Worm (Caenorhabditis elegans) whole organism, early embryonic: ENCODE results near the gene ddx-19.

ENCODE experiments used
- F13C5.2 ChIP-seq: sonication (generic microtip); optimal IDR thresholded peaks from 2 replicates; lab custom pipeline; 2017; ENCODE audit warnings: mild to moderate bottlenecking, missing genetic modification characterization, inconsistent platforms, missing compliant biosample characterization
- aly-1 ChIP-seq: sonication (generic microtip); optimal IDR thresholded peaks from 2 replicates; lab custom pipeline; 2016; ENCODE audit warnings: missing genetic modification characterization, missing compliant biosample characterization
- ama-1 ChIP-seq: fragments of 150-350 bp; optimal IDR thresholded peaks from 2 replicates; lab custom pipeline; 2014
- ceh-36 ChIP-seq: sonication (generic microtip); optimal IDR thresholded peaks from 2 replicates; lab custom pipeline; 2016; ENCODE audit warnings: missing genetic modification characterization, inconsistent platforms, missing compliant biosample characterization
- ets-7 ChIP-seq: sonication (generic microtip); optimal IDR thresholded peaks from 2 replicates; lab custom pipeline; 2016; ENCODE audit warnings: missing genotype, missing genetic modification characterization, missing compliant biosample characterization
- flt-1 ChIP-seq: fragments of 200-800 bp; sonication (Bioruptor generic); IDR thresholded peaks from 2 replicates; pipeline ENCODE4 v1.3.6; 2022; ENCODE audit warnings: missing genetic modification characterization, missing compliant biosample characterization
- hmbx-1 ChIP-seq: sonication (generic microtip); optimal IDR thresholded peaks from 2 replicates; lab custom pipeline; 2016; ENCODE audit warnings: mild to moderate bottlenecking, missing genetic modification characterization, missing compliant biosample characterization
- hmg-4 ChIP-seq: fragments of 200-800 bp; sonication (Bioruptor generic); optimal IDR thresholded peaks from 2 replicates; lab custom pipeline; 2018; ENCODE audit warnings: mild to moderate bottlenecking, missing genetic modification characterization, missing compliant biosample characterization
- hnd-1 ChIP-seq: sonication (generic microtip); optimal IDR thresholded peaks from 2 replicates; lab custom pipeline; 2016; ENCODE audit warnings: missing genetic modification characterization, missing compliant biosample characterization
- pes-1 ChIP-seq: fragments of 200-800 bp; sonication (Bioruptor generic); IDR thresholded peaks from 2 replicates; pipeline ENCODE4 v1.3.6; 2022; ENCODE audit warnings: missing genetic modification reagents, missing genetic modification characterization, missing compliant biosample characterization
- tbx-11 ChIP-seq: fragments of 200-800 bp; sonication (Bioruptor generic); IDR thresholded peaks from 2 replicates; pipeline ENCODE4 v1.3.6; 2022; ENCODE audit warnings: missing genetic modification characterization, missing compliant biosample characterization
- tbx-37 ChIP-seq: fragments of 200-800 bp; sonication (Bioruptor generic); conservative IDR thresholded peaks from 2 replicates; pipeline ENCODE4 v1.3.6; 2022; ENCODE audit warnings: missing genetic modification reagents, missing genetic modification characterization, missing compliant biosample characterization
- tra-4 ChIP-seq: sonication (generic microtip); optimal IDR thresholded peaks from 2 replicates; lab custom pipeline; 2017; ENCODE audit warnings: missing genetic modification characterization, missing compliant biosample characterization

ce11 chrII:8839025-8839424 is 45.7 kb upstream of the ddx-19 start, which contains the start of gene F46C5.7:
- no peak for TF ChIP-seq ama-1
- no peak for TF ChIP-seq hmg-4 (GFP tag; lab: Kevin White, UChicago)
- TF ChIP-seq ceh-36 (tag; lab: Kevin White, UChicago) = no peak
- TF ChIP-seq tra-4 = no peak
- TF ChIP-seq flt-1 (GFP tag; lab: Robert Waterston, UW) = no peak
- no peak for TF ChIP-seq tbx-37 (GFP tag; lab: Robert Waterston, UW)
- TF ChIP-seq hmbx-1 (tag; lab: Kevin White, UChicago) = no peak
- no peak for TF ChIP-seq F13C5.2 (tag; lab: Kevin White, UChicago)
- no peak for TF ChIP-seq aly-1 (tag; lab: Kevin White, UChicago)
- TF ChIP-seq tbx-11 = no peak
- no peak for TF ChIP-seq ets-7 (tag; lab: Kevin White, UChicago)
- TF ChIP-seq pes-1 (GFP tag; lab: Robert Waterston, UW) = no peak
- no peak for TF ChIP-seq hnd-1 (tag; lab: Kevin White, UChicago)
